Worm (Caenorhabditis elegans) whole organism, L4/young adult: ENCODE measurements around the gene gei-4.

Source experiments
- dao-5 ChIP-seq: sonication (generic microtip); optimal IDR thresholded peaks from 2 replicates; lab custom pipeline; 2016; ENCODE audit warnings: missing genotype, missing genetic modification characterization, moderate library complexity, missing compliant biosample characterization
- him-1 ChIP-seq: sonication (generic microtip); optimal IDR thresholded peaks from 2 replicates; lab custom pipeline; 2016; ENCODE audit warnings: missing genotype, missing genetic modification reagents, missing genetic modification characterization, missing compliant biosample characterization

ce11 chrIII:351860-352456 is 2.6 kb downstream of the gei-4 start:
- TF ChIP-seq dao-5 (tag; lab: Kevin White, UChicago) (no peak), him-1 (tag; lab: Kevin White, UChicago) (no peak)
